Fruit fly (Drosophila melanogaster): ENCODE results near the gene amd.

Gene amd

dm6 chr2L:19120984-19121383 is 11.0 kb downstream of the amd start (continued):
- peak; percentile 23 for TF ChIP-seq Myb (GFP tag; optimal IDR thresholded peaks at IDR 0.05)
- peak; percentile 62 for TF ChIP-seq Ssrp (tag; optimal IDR thresholded peaks at IDR 0.05)
- TF ChIP-seq so (GFP tag; IDR thresholded peaks at IDR 0.05), result 0 out of 3 replicates have a peak, but pooled peaks have one; percentile 34
- no peak for TF ChIP-seq unc-4 (GFP tag; IDR thresholded peaks at IDR 0.05; ENCODE audit: partially characterized antibody)
- TF ChIP-seq CG1602 (GFP tag; optimal IDR thresholded peaks at IDR 0.05), result peak; percentile 51
- peak; percentile 7; the same call in 1 of the 2 replicates for TF ChIP-seq H2.0 (GFP tag; IDR thresholded peaks at IDR 0.05)
- TF ChIP-seq dmrt11E (tag; optimal IDR thresholded peaks at IDR 0.05), result no peak
- TF ChIP-seq CG2116 (GFP tag; optimal IDR thresholded peaks at IDR 0.05), result peak; percentile 16
- peak; percentile 37 for TF ChIP-seq Dip3 (GFP tag; optimal IDR thresholded peaks at IDR 0.05)
- TF ChIP-seq lilli (GFP tag; optimal IDR thresholded peaks at IDR 0.05), result peak; percentile 54
- TF ChIP-seq kay (GFP tag; optimal IDR thresholded peaks at IDR 0.05), result peak; percentile 29
- TF ChIP-seq CG6254 (GFP tag; optimal IDR thresholded peaks at IDR 0.05), result peak; percentile 19
- no peak for TF ChIP-seq cas (GFP tag; IDR thresholded peaks at IDR 0.05)
- peak; percentile 37 for TF ChIP-seq HLH54F (GFP tag; optimal IDR thresholded peaks at IDR 0.05)
- TF ChIP-seq CG10274 (GFP tag; optimal IDR thresholded peaks at IDR 0.05), result peak; percentile 3
- TF ChIP-seq Rfx (GFP tag; IDR thresholded peaks at IDR 0.05), result peak; percentile 41; the same call in 1 of the 2 replicates
- no peak; the same call in 2 of the 3 replicates for TF ChIP-seq ase (GFP tag; IDR thresholded peaks at IDR 0.05)
- peak; percentile 29 for TF ChIP-seq CG18619 (GFP tag; optimal IDR thresholded peaks at IDR 0.05)
- TF ChIP-seq Six4 (GFP tag; optimal IDR thresholded peaks at IDR 0.05), result peak; percentile 0
- TF ChIP-seq bbx (GFP tag; IDR thresholded peaks at IDR 0.05; ENCODE audit: partially characterized antibody), result no peak
- peak; percentile 35 for TF ChIP-seq fd96Cb (tag; optimal IDR thresholded peaks at IDR 0.05)
- TF ChIP-seq CG7556 (GFP tag; optimal IDR thresholded peaks at IDR 0.05), result peak; percentile 69
- no peak for TF ChIP-seq Sox100B (GFP tag; optimal IDR thresholded peaks at IDR 0.05)
- no peak for TF ChIP-seq sim (GFP tag; IDR thresholded peaks at IDR 0.05)
- peak; percentile 2 for TF ChIP-seq CG13624 (GFP tag; optimal IDR thresholded peaks at IDR 0.05)
- no peak; the same call in 1 of the 3 replicates for TF ChIP-seq dysf (GFP tag; IDR thresholded peaks at IDR 0.05)
- peak in 1 of 2 experiments; percentile 12 for TF ChIP-seq chif (GFP tag; optimal IDR thresholded peaks at IDR 0.05)
- peak; percentile 17 for TF ChIP-seq Dad (GFP tag; optimal IDR thresholded peaks at IDR 0.05)
- TF ChIP-seq Dbx (GFP tag; IDR thresholded peaks at IDR 0.05), result no peak
- TF ChIP-seq CG1233 (GFP tag; optimal IDR thresholded peaks at IDR 0.05), result peak; percentile 28
- peak; percentile 37; the same call in 1 of the 2 replicates for TF ChIP-seq Ada2b (GFP tag; IDR thresholded peaks at IDR 0.05)
- TF ChIP-seq BtbVII (GFP tag; optimal IDR thresholded peaks at IDR 0.05), result peak; percentile 52
- peak; percentile 32; the same call in 1 of the 4 replicates for TF ChIP-seq Gug (GFP tag; IDR thresholded peaks at IDR 0.05)
- no peak for TF ChIP-seq CG7928 (GFP tag; optimal IDR thresholded peaks at IDR 0.05)
- peak; percentile 55 for TF ChIP-seq CoRest (tag; optimal IDR thresholded peaks at IDR 0.05)
- TF ChIP-seq CG17361 (GFP tag; IDR thresholded peaks at IDR 0.05), result peak; percentile 68
- TF ChIP-seq CG6854 (GFP tag; optimal IDR thresholded peaks at IDR 0.05), result peak; percentile 29
- TF ChIP-seq tin (GFP tag; optimal IDR thresholded peaks at IDR 0.05), result peak; percentile 35
- 0 out of 3 replicates have a peak, but pooled peaks have one; percentile 8 for TF ChIP-seq CG11695 (GFP tag; IDR thresholded peaks at IDR 0.05)
- no peak for TF ChIP-seq prd (optimal IDR thresholded peaks at IDR 0.05)
- TF ChIP-seq prd (GFP tag; IDR thresholded peaks at IDR 0.05), result peak; percentile 55; the same call in 2 of the 3 replicates
- peak; percentile 57 for TF ChIP-seq CG18599 (GFP tag; optimal IDR thresholded peaks at IDR 0.05)
- 0 out of 2 replicates have a peak, but pooled peaks have one; percentile 19 for TF ChIP-seq CG31224 (GFP tag; IDR thresholded peaks at IDR 0.05)
- TF ChIP-seq org-1 (GFP tag; optimal IDR thresholded peaks at IDR 0.05), result peak; percentile 9
- peak; percentile 40; the same call in 1 of the 2 replicates for TF ChIP-seq esg (GFP tag; conservative IDR thresholded peaks at IDR 0.05)
- peak; percentile 60 for TF ChIP-seq Meics (GFP tag; optimal IDR thresholded peaks at IDR 0.05)
- TF ChIP-seq Sox102F (GFP tag; optimal IDR thresholded peaks at IDR 0.05), result peak; percentile 35
- peak; percentile 63 for TF ChIP-seq CG11504 (tag; optimal IDR thresholded peaks at IDR 0.05)
- TF ChIP-seq Oli (tag; optimal IDR thresholded peaks at IDR 0.05), result peak; percentile 52
- TF ChIP-seq CG30403 (GFP tag; optimal IDR thresholded peaks at IDR 0.05), result peak; percentile 61
- TF ChIP-seq phol (tag; optimal IDR thresholded peaks at IDR 0.05), result peak; percentile 60
